Fruit fly (Drosophila melanogaster) whole organism, embryonic: ENCODE data around the gene CG42827.

ENCODE experiments used
- Ada2b ChIP-seq: fragments of 200-800 bp; sonication (Bioruptor generic); IDR thresholded peaks from 2 replicates; pipeline ENCODE4 v1.3.6; 2022; ENCODE audit warnings: missing biosample characterization, missing genetic modification characterization
- Atf-2 ChIP-seq: fragments of 200-800 bp; sonication (Bioruptor generic); optimal IDR thresholded peaks from 2 replicates; lab custom pipeline; 2016; ENCODE audit warnings: missing biosample characterization, missing genetic modification characterization
- Awh ChIP-seq: fragments of 200-800 bp; sonication (Bioruptor generic); IDR thresholded peaks from 2 replicates; pipeline ENCODE4, ENCODE4 v1.3.6; 2022; ENCODE audit warnings: missing biosample characterization, missing genetic modification characterization
- B-H1 ChIP-seq: fragments of 200-800 bp; sonication (Bioruptor generic); IDR thresholded peaks from 3 replicates; pipeline ENCODE4 v1.3.6; 2022; ENCODE audit warnings: missing biosample characterization, missing genetic modification characterization
- CG11085 ChIP-seq: fragments of 200-800 bp; sonication (Bioruptor generic); IDR thresholded peaks from 2 replicates; pipeline ENCODE4 v1.3.6; 2022; ENCODE audit warnings: missing biosample characterization, missing genetic modification characterization
- CG11504 ChIP-seq: fragments of 200-800 bp; sonication (Bioruptor generic); optimal IDR thresholded peaks from 3 replicates; lab custom pipeline; 2019; ENCODE audit warnings: missing biosample characterization, mild to moderate bottlenecking, missing genetic modification characterization, moderate library complexity
- CG13287 ChIP-seq: fragments of 200-800 bp; sonication (Bioruptor generic); IDR thresholded peaks from 2 replicates; pipeline ENCODE4 v1.3.6; 2022; ENCODE audit warnings: missing biosample characterization, missing genetic modification characterization; ENCODE audit not compliant: partially characterized antibody
- CG14050 ChIP-seq: fragments of 200-800 bp; sonication (Bioruptor generic); IDR thresholded peaks from 3 replicates; pipeline ENCODE4 v1.3.6; 2022; ENCODE audit warnings: missing biosample characterization, missing genetic modification characterization
- CG14441 ChIP-seq: fragments of 200-800 bp; sonication (Bioruptor generic); IDR thresholded peaks from 2 replicates; pipeline ENCODE4 v1.3.6; 2022; ENCODE audit warnings: missing biosample characterization, missing genetic modification characterization
- CG15269 ChIP-seq: fragments of 200-800 bp; sonication (Bioruptor generic); optimal IDR thresholded peaks from 2 replicates; lab custom pipeline; 2018; ENCODE audit warnings: missing biosample characterization, mild to moderate bottlenecking, missing genetic modification characterization, moderate library complexity
- CG15479 ChIP-seq: fragments of 200-800 bp; sonication (Bioruptor generic); optimal IDR thresholded peaks from 3 replicates; lab custom pipeline; 2019; ENCODE audit warnings: missing biosample characterization, mild to moderate bottlenecking, missing genetic modification characterization, moderate library complexity
- CG17361 ChIP-seq: fragments of 200-800 bp; sonication (Bioruptor generic); IDR thresholded peaks from 3 replicates; pipeline ENCODE4 v1.3.6; 2022; ENCODE audit warnings: missing biosample characterization, missing genetic modification characterization
- CG1832 ChIP-seq: fragments of 200-800 bp; sonication (Bioruptor generic); optimal IDR thresholded peaks from 2 replicates; lab custom pipeline; 2017; ENCODE audit warnings: missing biosample characterization, mild to moderate bottlenecking, missing genetic modification characterization, inconsistent platforms
- CG18764 ChIP-seq: fragments of 200-800 bp; sonication (Bioruptor generic); optimal IDR thresholded peaks from 3 replicates; lab custom pipeline; 2016; ENCODE audit warnings: missing biosample characterization, missing genetic modification characterization
- CG2116 ChIP-seq: fragments of 200-800 bp; sonication (Bioruptor generic); optimal IDR thresholded peaks from 3 replicates; lab custom pipeline; 2018; ENCODE audit warnings: missing biosample characterization, mild to moderate bottlenecking, missing genetic modification characterization
- CG2129 ChIP-seq: fragments of 200-800 bp; sonication (Bioruptor generic); IDR thresholded peaks from 2 replicates; pipeline ENCODE4 v1.3.6; 2022; ENCODE audit warnings: missing biosample characterization, missing genetic modification characterization; ENCODE audit not compliant: partially characterized antibody
- CG2678 ChIP-seq: fragments of 200-800 bp; sonication (Bioruptor generic); optimal IDR thresholded peaks from 3 replicates; lab custom pipeline; 2019; ENCODE audit warnings: missing biosample characterization, mild to moderate bottlenecking, missing genetic modification characterization, moderate library complexity
- CG34422 ChIP-seq: fragments of 200-800 bp; sonication (Bioruptor generic); IDR thresholded peaks from 3 replicates; pipeline ENCODE4 v1.3.6; 2022; ENCODE audit warnings: missing biosample characterization, missing genetic modification characterization
- CG4328 ChIP-seq: fragments of 200-800 bp; sonication (Bioruptor generic); optimal IDR thresholded peaks from 3 replicates; lab custom pipeline; 2017; ENCODE audit warnings: missing biosample characterization, missing genetic modification reagents, missing genetic modification characterization
- CG4707 ChIP-seq: fragments of 200-800 bp; sonication (Bioruptor generic); optimal IDR thresholded peaks from 2 replicates; lab custom pipeline; 2018; ENCODE audit warnings: missing biosample characterization, mild to moderate bottlenecking, missing genetic modification characterization, moderate library complexity
- Drgx ChIP-seq: fragments of 200-800 bp; sonication (Bioruptor generic); IDR thresholded peaks from 2 replicates; pipeline ENCODE4 v1.3.6; 2022; ENCODE audit warnings: missing biosample characterization, missing genetic modification characterization
- ERR ChIP-seq: fragments of 200-800 bp; sonication (Bioruptor generic); optimal IDR thresholded peaks from 2 replicates; lab custom pipeline; 2016; ENCODE audit warnings: missing biosample characterization, missing genetic modification characterization
- Elba2 ChIP-seq: fragments of 200-800 bp; sonication (Bioruptor generic); optimal IDR thresholded peaks from 3 replicates; lab custom pipeline; 2016; ENCODE audit warnings: missing biosample characterization, missing genetic modification characterization
- H2.0 ChIP-seq: fragments of 200-800 bp; sonication (Bioruptor generic); IDR thresholded peaks from 2 replicates; pipeline ENCODE4 v1.3.6; 2022; ENCODE audit warnings: missing biosample characterization, missing genetic modification characterization
- HLH3B ChIP-seq: fragments of 200-800 bp; sonication (Bioruptor generic); IDR thresholded peaks from 2 replicates; pipeline ENCODE4 v1.3.6; 2022; ENCODE audit warnings: missing biosample characterization, missing genetic modification characterization
- Hr3 ChIP-seq: fragments of 200-800 bp; sonication (Bioruptor generic); optimal IDR thresholded peaks from 3 replicates; lab custom pipeline; 2016; ENCODE audit warnings: missing biosample characterization, missing genetic modification characterization
- NC2α ChIP-seq: fragments of 200-800 bp; sonication (Bioruptor generic); optimal IDR thresholded peaks from 2 replicates; lab custom pipeline; 2016; ENCODE audit warnings: missing biosample characterization, missing genetic modification characterization
- Nf-YC ChIP-seq: fragments of 200-800 bp; optimal IDR thresholded peaks from 3 replicates; lab custom pipeline; 2019; ENCODE audit warnings: missing biosample characterization, mild to moderate bottlenecking, missing genetic modification characterization, moderate library complexity
- Stat92E ChIP-seq, 3 experiments: fragments of >200 bp in 2 of 3; fragments of 200-800 bp in 1 of 3; sonication (Bioruptor generic) in 1 of 3; optimal IDR thresholded peaks; 2 replicates each; lab custom pipeline; 2017 to 2019; ENCODE audit warnings: missing biosample characterization in 3 of 3, missing genetic modification characterization in 3 of 3, mild to moderate bottlenecking in 1 of 3, moderate library complexity in 1 of 3
- al ChIP-seq: fragments of 200-800 bp; sonication (Bioruptor generic); IDR thresholded peaks from 2 replicates; pipeline ENCODE4 v1.3.6; 2022; ENCODE audit warnings: missing biosample characterization, missing genetic modification characterization
- bbx ChIP-seq: fragments of 200-800 bp; sonication (Bioruptor generic); IDR thresholded peaks from 2 replicates; pipeline ENCODE4 v1.3.6; 2022; ENCODE audit warnings: missing biosample characterization, missing genetic modification characterization; ENCODE audit not compliant: partially characterized antibody
- bcd ChIP-seq: fragments of 200-800 bp; sonication (Bioruptor generic); optimal IDR thresholded peaks from 2 replicates; lab custom pipeline; 2017; ENCODE audit warnings: missing biosample characterization, mild to moderate bottlenecking, missing genetic modification characterization
- chm ChIP-seq: fragments of 200-800 bp; sonication (Bioruptor generic); IDR thresholded peaks from 2 replicates; pipeline ENCODE4 v1.3.6; 2022; ENCODE audit warnings: missing biosample characterization, missing genetic modification characterization
- ci ChIP-seq: fragments of 200-800 bp; sonication (Bioruptor generic); IDR thresholded peaks from 3 replicates; pipeline ENCODE4 v1.3.6; 2022; ENCODE audit warnings: missing biosample characterization, missing genetic modification characterization
- danr ChIP-seq: fragments of 200-800 bp; sonication (Bioruptor generic); IDR thresholded peaks from 2 replicates; pipeline ENCODE4 v1.3.6; 2022; ENCODE audit warnings: missing biosample characterization, missing genetic modification characterization
- dpn ChIP-seq, 2 experiments: fragments of 200-800 bp; sonication (Bioruptor generic); optimal IDR thresholded peaks; 3 replicates each; lab custom pipeline; 2016; ENCODE audit warnings: missing biosample characterization in 2 of 2, missing genetic modification characterization in 2 of 2
- dysf ChIP-seq: fragments of 200-800 bp; sonication (Bioruptor generic); IDR thresholded peaks from 3 replicates; pipeline ENCODE4 v1.3.6; 2022; ENCODE audit warnings: missing biosample characterization, missing genetic modification characterization
- fu2 ChIP-seq: fragments of 200-800 bp; sonication (Bioruptor generic); optimal IDR thresholded peaks from 2 replicates; lab custom pipeline; 2016; ENCODE audit warnings: missing biosample characterization, missing genetic modification characterization
- gem ChIP-seq: fragments of 200-800 bp; sonication (Bioruptor generic); optimal IDR thresholded peaks from 2 replicates; lab custom pipeline; 2019; ENCODE audit warnings: missing biosample characterization, mild to moderate bottlenecking, missing genetic modification characterization, moderate library complexity
- her ChIP-seq: fragments of 200-800 bp; sonication (Bioruptor generic); optimal IDR thresholded peaks from 2 replicates; lab custom pipeline; 2016; ENCODE audit warnings: missing biosample characterization, missing genetic modification characterization
- kni ChIP-seq: fragments of 200-800 bp; sonication (Bioruptor generic); optimal IDR thresholded peaks from 3 replicates; lab custom pipeline; 2017; ENCODE audit warnings: mild to moderate bottlenecking, missing biosample characterization, missing genetic modification reagents, missing genetic modification characterization
- nerfin-1 ChIP-seq: fragments of 200-800 bp; sonication (Bioruptor generic); optimal IDR thresholded peaks from 3 replicates; lab custom pipeline; 2019; ENCODE audit warnings: missing biosample characterization, mild to moderate bottlenecking, missing genetic modification characterization, moderate library complexity
- nmo ChIP-seq: fragments of 200-800 bp; sonication (Bioruptor generic); optimal IDR thresholded peaks from 2 replicates; lab custom pipeline; 2018; ENCODE audit warnings: missing biosample characterization, mild to moderate bottlenecking, missing genetic modification characterization, moderate library complexity
- pfk ChIP-seq: fragments of 200-800 bp; sonication (Bioruptor generic); optimal IDR thresholded peaks from 2 replicates; lab custom pipeline; 2018; ENCODE audit warnings: missing biosample characterization, mild to moderate bottlenecking, missing genetic modification characterization, moderate library complexity
- row ChIP-seq: fragments of 200-800 bp; sonication (Bioruptor generic); IDR thresholded peaks from 3 replicates; pipeline ENCODE4 v1.3.6; 2022; ENCODE audit warnings: missing biosample characterization, missing genetic modification characterization
- sens ChIP-seq: fragments of 200-800 bp; sonication (Bioruptor generic); peaks from one replicate; lab custom pipeline; 2016; ENCODE audit warnings: missing biosample characterization, missing genetic modification characterization
- slou ChIP-seq: fragments of 200-800 bp; sonication (Bioruptor generic); optimal IDR thresholded peaks from 3 replicates; lab custom pipeline; 2016; ENCODE audit warnings: missing biosample characterization, missing genetic modification characterization
- ttk ChIP-seq: fragments of 200-800 bp; sonication (Bioruptor generic); IDR thresholded peaks from 2 replicates; pipeline ENCODE4 v2.1.2; 2022; ENCODE audit warnings: missing biosample characterization, missing genetic modification characterization
- tup ChIP-seq: fragments of 200-800 bp; sonication (Bioruptor generic); optimal IDR thresholded peaks from 2 replicates; lab custom pipeline; 2016; ENCODE audit warnings: missing biosample characterization, mild to moderate bottlenecking, missing genetic modification characterization, moderate library complexity
- vnd ChIP-seq: fragments of 200-800 bp; sonication (Bioruptor generic); IDR thresholded peaks from 3 replicates; pipeline ENCODE4 v1.3.6; 2022; ENCODE audit warnings: missing biosample characterization, missing genetic modification characterization; ENCODE audit not compliant: partially characterized antibody

The CG42827 gene

dm6 chr3R:23368235-23368634 is 4.5 kb upstream of the CG42827 start:
- peak; percentile 19 for TF ChIP-seq CG11504 (tag; lab: Kevin White, UChicago)
- TF ChIP-seq CG1832 (GFP tag; lab: Kevin White, UChicago), result no peak
- 0 out of 2 replicates have a peak, but pooled peaks have one; percentile 23 for TF ChIP-seq Drgx (GFP tag; lab: Robert Waterston, UW)
- TF ChIP-seq pfk, result no peak
- no peak for TF ChIP-seq bbx
- TF ChIP-seq gem (tag; lab: Kevin White, UChicago), result peak; percentile 7
- TF ChIP-seq B-H1, result no peak
- TF ChIP-seq CG34422, result 0 out of 3 replicates have a peak, but pooled peaks have one; percentile 17
- no peak for TF ChIP-seq slou (GFP tag; lab: Kevin White, UChicago)
- no peak for TF ChIP-seq fu2 (GFP tag; lab: Kevin White, UChicago)
- TF ChIP-seq row (GFP tag; lab: Robert Waterston, UW), result peak; percentile 50; the same call in 2 of the 3 replicates
- TF ChIP-seq Hr3 (GFP tag; lab: Kevin White, UChicago), result no peak
- no peak for TF ChIP-seq CG2116 (GFP tag; lab: Kevin White, UChicago)
- TF ChIP-seq sens (GFP tag; lab: Kevin White, UChicago), result peak; percentile 63
- no peak for TF ChIP-seq Atf-2 (GFP tag; lab: Kevin White, UChicago)
- no peak for TF ChIP-seq ci (GFP tag; lab: Robert Waterston, UW)

dm6 chr3R:23373403-23373802 is 679 bp downstream of the CG42827 start, which contains the start of gene CG42828:
Gene CG42828 (plus strand): TSS chr3R:23373703.
- TF ChIP-seq her (GFP tag; lab: Kevin White, UChicago), result no peak
- TF ChIP-seq tup, result no peak
- TF ChIP-seq CG15479, result no peak
- no peak for TF ChIP-seq Elba2
- TF ChIP-seq CG2678 (tag; lab: Kevin White, UChicago), result no peak
- TF ChIP-seq CG4328 (GFP tag; lab: Kevin White, UChicago), result no peak
- no peak for TF ChIP-seq H2.0
- TF ChIP-seq CG2129 (GFP tag; lab: Robert Waterston, UW), result no peak
- no peak for TF ChIP-seq Ada2b (GFP tag; lab: Robert Waterston, UW)
- TF ChIP-seq CG14050, result no peak
- no peak for TF ChIP-seq NC2α (GFP tag; lab: Kevin White, UChicago)
- TF ChIP-seq bcd, result no peak
- TF ChIP-seq Nf-YC (tag; lab: Kevin White, UChicago), result no peak
- no peak for TF ChIP-seq CG18764 (GFP tag; lab: Kevin White, UChicago)
- no peak for TF ChIP-seq CG17361 (GFP tag; lab: Robert Waterston, UW)

DNA sequence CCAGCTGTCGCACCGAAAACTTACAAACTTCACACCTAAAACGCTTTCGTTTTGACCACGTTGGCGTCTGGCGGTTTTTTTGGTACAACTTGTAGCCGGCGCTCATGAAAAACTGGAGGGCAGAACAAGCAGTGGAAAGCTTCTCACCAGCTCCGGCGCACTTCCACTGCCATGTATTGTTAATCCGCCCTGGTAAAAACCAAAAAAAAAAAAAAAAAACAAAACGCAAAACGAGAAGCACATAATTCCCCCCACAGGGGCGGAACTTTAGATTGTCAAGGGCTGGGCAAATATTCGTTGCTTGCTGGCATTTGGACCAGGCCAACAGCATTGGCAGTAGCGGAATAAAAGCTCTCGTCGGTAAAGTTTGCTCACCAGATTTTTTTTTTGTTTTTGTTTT is 1.6 kb downstream of the CG42827 start:
- TF ChIP-seq nmo (GFP tag; lab: Kevin White, UChicago) (no peak), CG11085 (no peak), Awh (no peak), CG2116 (GFP tag; lab: Kevin White, UChicago) (no peak), chm (GFP tag; lab: Robert Waterston, UW) (no peak), vnd (GFP tag; lab: Robert Waterston, UW) (no peak), kni (no peak), dysf (GFP tag; lab: Robert Waterston, UW) (no peak), al (GFP tag; lab: Robert Waterston, UW) (no peak), CG15269 (tag; lab: Kevin White, UChicago) (no peak), HLH3B (GFP tag; lab: Robert Waterston, UW) (no peak), ERR (no peak), nerfin-1 (tag; lab: Kevin White, UChicago) (no peak), dpn (GFP tag; optimal IDR thresholded peaks at IDR 0.05; lab: Kevin White, UChicago) (no peak), danr (GFP tag; lab: Robert Waterston, UW) (no peak), Ada2b (GFP tag; lab: Robert Waterston, UW) (no peak), CG4707 (no peak), ttk (peak; percentile 26; the same call in 1 of the 2 replicates), CG14441 (no peak), Stat92E (GFP tag; optimal IDR thresholded peaks at IDR 0.05; lab: Kevin White, UChicago) (no peak), CG13287 (GFP tag; lab: Robert Waterston, UW) (peak; percentile 69)
